Fruit fly (Drosophila melanogaster): ENCODE data around the gene CheB38b.

DNA sequence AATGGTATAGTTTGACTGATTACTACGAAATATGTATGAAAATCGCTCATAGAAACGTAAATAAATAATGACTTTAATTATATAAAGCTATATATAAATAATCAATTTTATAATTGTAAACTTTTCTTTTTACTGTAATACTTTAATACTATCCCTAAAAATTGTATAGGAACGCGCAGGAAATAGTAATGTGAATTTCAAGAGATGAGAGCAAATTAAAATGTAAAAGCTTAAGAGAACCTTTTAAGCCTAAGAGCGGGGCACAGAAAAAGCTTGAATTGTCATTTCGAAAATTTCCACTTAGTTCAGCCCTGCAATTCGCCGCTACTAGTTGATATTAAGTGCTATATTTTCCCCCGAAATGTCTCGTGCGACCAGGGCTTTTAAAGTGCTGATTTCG lies 12.2 kb upstream of the CheB38b start, which contains the start of gene CG31673:
- TF ChIP-seq kay (GFP tag; ENCODE audit: borderline replicate concordance) (no peak), Clk (GFP tag; optimal IDR thresholded peaks at IDR 0.05) (no peak), CG7045 (GFP tag; optimal IDR thresholded peaks at IDR 0.05) (no peak), CG33017 (tag; optimal IDR thresholded peaks at IDR 0.05) (no peak), cnc (optimal IDR thresholded peaks at IDR 0.05) (no peak), Mnt (GFP tag; optimal IDR thresholded peaks at IDR 0.05) (no peak), tj (GFP tag; optimal IDR thresholded peaks at IDR 0.05) (no peak), toe (GFP tag; optimal IDR thresholded peaks at IDR 0.05) (no peak), Crg-1 (GFP tag; optimal IDR thresholded peaks at IDR 0.05) (no peak), CG12768 (GFP tag; optimal IDR thresholded peaks at IDR 0.05) (no peak), bab1 (GFP tag; optimal IDR thresholded peaks at IDR 0.05) (no peak), CG5204 (GFP tag; optimal IDR thresholded peaks at IDR 0.05) (no peak), CG11617 (GFP tag; optimal IDR thresholded peaks at IDR 0.05) (no peak), CG7101 (tag; optimal IDR thresholded peaks at IDR 0.05) (no peak)
